Worm (Caenorhabditis elegans) whole organism, young adult: ENCODE measurements around the gene K06A4.10.

Source experiments
- C06A6.2 ChIP-seq: fragments of 200-800 bp; sonication (Bioruptor generic); conservative IDR thresholded peaks from 2 replicates; pipeline ENCODE4 v1.3.6; 2022; ENCODE audit warnings: missing genetic modification characterization, missing compliant biosample characterization
- F22D6.2 ChIP-seq: sonication (generic microtip); optimal IDR thresholded peaks from 2 replicates; lab custom pipeline; 2016; ENCODE audit warnings: mild to moderate bottlenecking, missing genetic modification characterization, missing compliant biosample characterization
- F39B2.1 ChIP-seq: fragments of 200-800 bp; sonication (Bioruptor generic); IDR thresholded peaks from 2 replicates; pipeline ENCODE4 v1.3.6; 2022; ENCODE audit warnings: missing genetic modification reagents, missing genetic modification characterization, missing compliant biosample characterization
- F55B11.4 ChIP-seq: sonication (generic microtip); optimal IDR thresholded peaks from 2 replicates; lab custom pipeline; 2016; ENCODE audit warnings: missing compliant biosample characterization, missing genetic modification characterization, borderline replicate concordance; ENCODE audit not compliant: insufficient read depth
- K12H6.12 ChIP-seq: fragments of 200-800 bp; sonication (Bioruptor generic); optimal IDR thresholded peaks from 2 replicates; lab custom pipeline; 2018; ENCODE audit warnings: mild to moderate bottlenecking, missing genetic modification characterization, missing compliant biosample characterization
- Y56A3A.18 ChIP-seq: fragments of 200-800 bp; sonication (Bioruptor generic); IDR thresholded peaks from 2 replicates; pipeline ENCODE4 v1.3.6; 2022; ENCODE audit warnings: missing genetic modification reagents, missing genetic modification characterization, missing compliant biosample characterization
- ZK185.1 ChIP-seq: sonication (generic microtip); optimal IDR thresholded peaks from 2 replicates; lab custom pipeline; 2016; ENCODE audit warnings: mild to moderate bottlenecking, missing genetic modification characterization, missing compliant biosample characterization; ENCODE audit not compliant: poor library complexity, severe bottlenecking
- akir-1 ChIP-seq: fragments of 200-800 bp; sonication (Bioruptor generic); optimal IDR thresholded peaks from 2 replicates; lab custom pipeline; 2018; ENCODE audit warnings: mild to moderate bottlenecking, missing genetic modification characterization, moderate library complexity, missing compliant biosample characterization
- ama-1 ChIP-seq, 3 experiments: fragments of 150-350 bp in 1 of 3; sonication (generic microtip) in 2 of 3; optimal IDR thresholded peaks; 2 replicates each; lab custom pipeline; 2014 to 2018; ENCODE audit warnings: missing biosample characterization in 2 of 3, missing genetic modification characterization in 2 of 3, missing genetic modification reagents in 2 of 3
- attf-6 ChIP-seq: fragments of 200-800 bp; sonication (Bioruptor generic); IDR thresholded peaks from 2 replicates; pipeline ENCODE4 v1.3.6; 2022; ENCODE audit warnings: missing genetic modification reagents, missing genetic modification characterization, missing compliant biosample characterization
- cebp-1 ChIP-seq, 2 experiments: fragments of 200-800 bp in 1 of 2; sonication (Bioruptor generic) in 1 of 2; sonication (generic microtip) in 1 of 2; IDR thresholded peaks in 1 of 2; optimal IDR thresholded peaks in 1 of 2; 2 replicates each; pipeline versions ENCODE4 v1.3.6 to Lab custom; 2017 to 2022; ENCODE audit warnings: missing compliant biosample characterization in 2 of 2, missing genetic modification characterization in 2 of 2, mild to moderate bottlenecking in 1 of 2, missing genetic modification reagents in 1 of 2, moderate library complexity in 1 of 2
- ceh-91 ChIP-seq: fragments of 200-800 bp; sonication (Bioruptor generic); IDR thresholded peaks from 2 replicates; pipeline ENCODE4 v1.3.6; 2022; ENCODE audit warnings: missing genetic modification reagents, missing genetic modification characterization, missing compliant biosample characterization
- die-1 ChIP-seq: sonication (generic microtip); optimal IDR thresholded peaks from 2 replicates; lab custom pipeline; 2016; ENCODE audit warnings: missing genotype, mild to moderate bottlenecking, missing genetic modification characterization, missing compliant biosample characterization
- dox-1 ChIP-seq: fragments of 200-800 bp; sonication (Bioruptor generic); IDR thresholded peaks from 2 replicates; pipeline ENCODE4 v1.3.6; 2022; ENCODE audit warnings: missing genetic modification reagents, missing genetic modification characterization, missing compliant biosample characterization
- efl-1 ChIP-seq: fragments of 150-350 bp; optimal IDR thresholded peaks from 2 replicates; lab custom pipeline; 2014; ENCODE audit warnings: missing biosample characterization, missing genetic modification reagents, missing genetic modification characterization
- egl-44 ChIP-seq: fragments of 200-800 bp; sonication (Bioruptor generic); IDR thresholded peaks from 2 replicates; pipeline ENCODE4 v1.3.6; 2022; ENCODE audit warnings: missing genetic modification reagents, missing genetic modification characterization, missing compliant biosample characterization
- him-1 ChIP-seq: sonication (generic microtip); optimal IDR thresholded peaks from 2 replicates; lab custom pipeline; 2016; ENCODE audit warnings: missing genotype, missing genetic modification reagents, missing genetic modification characterization, missing compliant biosample characterization
- hmg-1.2 ChIP-seq: fragments of 200-800 bp; sonication (Bioruptor generic); IDR thresholded peaks from 2 replicates; pipeline ENCODE4 v1.3.6; 2022; ENCODE audit warnings: missing genetic modification reagents, missing genetic modification characterization, missing compliant biosample characterization
- let-607 ChIP-seq, 2 experiments: fragments of 200-800 bp in 1 of 2; sonication (Bioruptor generic) in 1 of 2; sonication (generic microtip) in 1 of 2; optimal IDR thresholded peaks; 2 replicates each; lab custom pipeline; 2016 to 2018; ENCODE audit warnings: mild to moderate bottlenecking in 2 of 2, missing compliant biosample characterization in 2 of 2, missing genetic modification characterization in 2 of 2, moderate library complexity in 2 of 2, missing genotype in 1 of 2
- lin-26 ChIP-seq: fragments of 200-800 bp; sonication (Bioruptor generic); IDR thresholded peaks from 2 replicates; pipeline ENCODE4 v1.3.6; 2022; ENCODE audit warnings: missing genetic modification reagents, missing genetic modification characterization, missing compliant biosample characterization
- lin-35 ChIP-seq, 3 experiments: fragments of 150-350 bp in 2 of 3; sonication (generic microtip) in 1 of 3; optimal IDR thresholded peaks; 2 replicates each; lab custom pipeline; 2014 to 2018; ENCODE audit warnings: missing biosample characterization in 3 of 3, missing genetic modification characterization in 3 of 3, missing genetic modification reagents in 3 of 3
- lin-40 ChIP-seq: sonication (generic microtip); optimal IDR thresholded peaks from 2 replicates; lab custom pipeline; 2016; ENCODE audit warnings: missing genetic modification characterization, mild to moderate bottlenecking, missing compliant biosample characterization, missing genotype, missing genetic modification reagents
- lin-54 ChIP-seq: fragments of 200-800 bp; sonication (Bioruptor generic); optimal IDR thresholded peaks from 2 replicates; lab custom pipeline; 2018; ENCODE audit warnings: mild to moderate bottlenecking, missing genetic modification characterization, missing compliant biosample characterization
- lsl-1 ChIP-seq: fragments of 200-800 bp; sonication (Bioruptor generic); optimal IDR thresholded peaks from 2 replicates; lab custom pipeline; 2018; ENCODE audit warnings: mild to moderate bottlenecking, missing genetic modification characterization, moderate library complexity, missing compliant biosample characterization
- madf-6 ChIP-seq: fragments of 200-800 bp; sonication (Bioruptor generic); IDR thresholded peaks from 2 replicates; pipeline ENCODE4 v1.3.6; 2022; ENCODE audit warnings: missing genetic modification reagents, missing genetic modification characterization, missing compliant biosample characterization
- madf-8 ChIP-seq: fragments of 200-800 bp; sonication (Bioruptor generic); conservative IDR thresholded peaks from 2 replicates; pipeline ENCODE4 v1.3.6; 2022; ENCODE audit warnings: missing genetic modification reagents, missing genetic modification characterization, missing compliant biosample characterization
- mcd-1 ChIP-seq: fragments of 200-800 bp; sonication (Bioruptor generic); IDR thresholded peaks from 2 replicates; pipeline ENCODE4 v1.3.6; 2022; ENCODE audit warnings: missing genetic modification reagents, missing genetic modification characterization, missing compliant biosample characterization
- nfyb-1 ChIP-seq: fragments of 200-800 bp; sonication (Bioruptor generic); IDR thresholded peaks from 2 replicates; pipeline ENCODE4 v1.3.6; 2022; ENCODE audit warnings: missing genetic modification reagents, missing genetic modification characterization, missing compliant biosample characterization
- nhr-27 ChIP-seq: fragments of 200-800 bp; sonication (Bioruptor generic); optimal IDR thresholded peaks from 2 replicates; lab custom pipeline; 2018; ENCODE audit warnings: mild to moderate bottlenecking, missing genetic modification characterization, moderate library complexity, missing compliant biosample characterization
- nhr-80 ChIP-seq: sonication (generic microtip); optimal IDR thresholded peaks from 2 replicates; lab custom pipeline; 2016; ENCODE audit warnings: missing genetic modification characterization, missing compliant biosample characterization
- pbrm-1 ChIP-seq: fragments of 200-800 bp; sonication (Bioruptor generic); IDR thresholded peaks from 2 replicates; pipeline ENCODE4 v1.3.6; 2022; ENCODE audit warnings: missing genetic modification reagents, missing genetic modification characterization, missing compliant biosample characterization
- rpc-1 ChIP-seq, 2 experiments: fragments of 150-350 bp in 1 of 2; sonication (generic microtip) in 1 of 2; optimal IDR thresholded peaks; 2 replicates each; lab custom pipeline; 2014 to 2018; ENCODE audit warnings: missing biosample characterization in 1 of 2, missing genetic modification characterization in 1 of 2, missing genetic modification reagents in 1 of 2, missing genotype in 1 of 2
- snpc-4 ChIP-seq, 5 experiments: fragments of 150-350 bp in 1 of 5; sonication (generic microtip) in 4 of 5; optimal IDR thresholded peaks; 2 replicates each; lab custom pipeline; 2014 to 2018; ENCODE audit warnings: missing genetic modification characterization in 5 of 5, missing biosample characterization in 3 of 5, antibody characterized with exemption in 2 of 5, mild to moderate bottlenecking in 2 of 5, missing compliant biosample characterization in 2 of 5, missing genotype in 2 of 5, moderate library complexity in 2 of 5, missing genetic modification reagents in 1 of 5
- somi-1 ChIP-seq: fragments of 200-800 bp; sonication (Bioruptor generic); optimal IDR thresholded peaks from 2 replicates; lab custom pipeline; 2018; ENCODE audit warnings: mild to moderate bottlenecking, missing genetic modification characterization, missing compliant biosample characterization
- sptf-2 ChIP-seq: fragments of 200-800 bp; sonication (Bioruptor generic); optimal IDR thresholded peaks from 2 replicates; lab custom pipeline; 2018; ENCODE audit warnings: mild to moderate bottlenecking, missing genetic modification characterization, missing compliant biosample characterization
- tbx-9 ChIP-seq: sonication (generic microtip); optimal IDR thresholded peaks from 2 replicates; lab custom pipeline; 2016; ENCODE audit warnings: borderline replicate concordance, missing genetic modification characterization, inconsistent platforms, missing compliant biosample characterization
- zim-3 ChIP-seq: sonication (generic microtip); optimal IDR thresholded peaks from 2 replicates; lab custom pipeline; 2017; ENCODE audit warnings: mild to moderate bottlenecking, missing genetic modification characterization, moderate library complexity, missing compliant biosample characterization
- ztf-18 ChIP-seq: sonication (generic microtip); optimal IDR thresholded peaks from 2 replicates; lab custom pipeline; 2016; ENCODE audit warnings: missing genotype, mild to moderate bottlenecking, missing genetic modification characterization, missing compliant biosample characterization
- ztf-26 ChIP-seq: sonication (generic microtip); optimal IDR thresholded peaks from 2 replicates; lab custom pipeline; 2017; ENCODE audit warnings: missing genetic modification characterization, missing compliant biosample characterization
- ztf-6 ChIP-seq: fragments of 200-800 bp; sonication (Bioruptor generic); IDR thresholded peaks from 2 replicates; pipeline ENCODE4 v1.3.6; 2022; ENCODE audit warnings: missing genetic modification reagents, missing genetic modification characterization, missing compliant biosample characterization

K06A4.10 gene

ce11 chrV:9521697-9522096, 32.1 kb upstream of the K06A4.10 start:
- no peak for TF ChIP-seq madf-8 (GFP tag; lab: Robert Waterston, UW)
- TF ChIP-seq mcd-1 (GFP tag; lab: Robert Waterston, UW), result no peak
- no peak for TF ChIP-seq akir-1
- no peak for TF ChIP-seq tbx-9 (tag; lab: Kevin White, UChicago)
- no peak for TF ChIP-seq nfyb-1 (GFP tag; lab: Robert Waterston, UW)
- TF ChIP-seq egl-44 (GFP tag; lab: Robert Waterston, UW), result no peak
- TF ChIP-seq him-1 (tag; lab: Kevin White, UChicago), result no peak

ce11 chrV:9518832-9519231, 29.2 kb upstream of the K06A4.10 start, which contains the start of gene C50F4.8:
C50F4.8 (minus strand) TSS chrV:9518859.
- TF ChIP-seq ama-1 (optimal IDR thresholded peaks at IDR 0.05; lab: Kevin White, UChicago) (no peak), ama-1 (GFP tag; optimal IDR thresholded peaks at IDR 0.05; lab: Kevin White, UChicago) (no peak)

ce11 chrV:9516280-9516679, 26.7 kb upstream of the K06A4.10 start:
- peak; percentile 78 for TF ChIP-seq somi-1 (GFP tag; lab: Kevin White, UChicago)
- TF ChIP-seq Y56A3A.18, result 0 out of 2 replicates have a peak, but pooled peaks have one; percentile 33
- TF ChIP-seq pbrm-1, result no peak
- TF ChIP-seq rpc-1 (optimal IDR thresholded peaks at IDR 0.05; lab: Kevin White, UChicago), result no peak
- TF ChIP-seq rpc-1 (tag; optimal IDR thresholded peaks at IDR 0.05; lab: Kevin White, UChicago), result no peak
- peak; percentile 15 for TF ChIP-seq nhr-80 (tag; lab: Kevin White, UChicago)
- no peak for TF ChIP-seq zim-3 (tag; lab: Kevin White, UChicago)
- peak; percentile 45 for TF ChIP-seq lin-40
- peak; percentile 82 for TF ChIP-seq F22D6.2 (tag; lab: Kevin White, UChicago)
- no peak for TF ChIP-seq ztf-6 (GFP tag; lab: Robert Waterston, UW)
- TF ChIP-seq die-1, result peak; percentile 1
- TF ChIP-seq ztf-26 (tag; lab: Kevin White, UChicago), result peak; percentile 89
- peak; percentile 65; the same call in 1 of the 2 replicates for TF ChIP-seq lin-26 (GFP tag; lab: Robert Waterston, UW)
- peak; percentile 43; the same call in 1 of the 2 replicates for TF ChIP-seq C06A6.2 (GFP tag; lab: Robert Waterston, UW)
- TF ChIP-seq F39B2.1 (GFP tag; lab: Robert Waterston, UW), result no peak
- no peak for TF ChIP-seq sptf-2

- peak; percentile 60 for TF ChIP-seq mcd-1 (GFP tag; lab: Robert Waterston, UW)
- peak in 1 of 3 experiments; percentile 70 for TF ChIP-seq lin-35 (GFP tag; optimal IDR thresholded peaks at IDR 0.05; lab: Kevin White, UChicago)
- peak; percentile 93 for TF ChIP-seq ztf-18 (tag; lab: Kevin White, UChicago)
- TF ChIP-seq let-607 (tag; optimal IDR thresholded peaks at IDR 0.05; lab: Kevin White, UChicago), result peak in 1 of 2 experiments; percentile 23
- peak; percentile 39 for TF ChIP-seq ZK185.1 (tag; lab: Kevin White, UChicago)
- TF ChIP-seq lin-40, result peak; percentile 62
- peak; percentile 48; the same call in 1 of the 2 replicates for TF ChIP-seq madf-6 (GFP tag; lab: Robert Waterston, UW)
- peak; percentile 59 for TF ChIP-seq lin-54 (GFP tag; lab: Kevin White, UChicago)
- no peak for TF ChIP-seq cebp-1 (GFP tag; IDR thresholded peaks at IDR 0.05; lab: Robert Waterston, UW)
- peak; percentile 53 for TF ChIP-seq cebp-1 (tag; optimal IDR thresholded peaks at IDR 0.05; lab: Kevin White, UChicago)
- TF ChIP-seq F39B2.1 (GFP tag; lab: Robert Waterston, UW), result no peak
- no peak for TF ChIP-seq ceh-91 (GFP tag; lab: Robert Waterston, UW)
- no peak for TF ChIP-seq attf-6
- 0 out of 2 replicates have a peak, but pooled peaks have one; percentile 23 for TF ChIP-seq hmg-1.2
- 0 out of 2 replicates have a peak, but pooled peaks have one; percentile 28 for TF ChIP-seq pbrm-1
- no peak for TF ChIP-seq nhr-27 (tag; lab: Kevin White, UChicago)
- TF ChIP-seq snpc-4 (GFP tag; optimal IDR thresholded peaks at IDR 0.05; lab: Kevin White, UChicago), result peak; percentile 15
- peak in 3 of 4 experiments; percentile 42 to 49 (median 48) for TF ChIP-seq snpc-4 (tag; optimal IDR thresholded peaks at IDR 0.05; lab: Kevin White, UChicago)
- peak; percentile 49; the same call in 1 of the 2 replicates for TF ChIP-seq dox-1 (GFP tag; lab: Robert Waterston, UW)
- TF ChIP-seq efl-1, result peak; percentile 24
- no peak for TF ChIP-seq K12H6.12 (tag; lab: Kevin White, UChicago)
- peak; percentile 21 for TF ChIP-seq lsl-1 (GFP tag; lab: Kevin White, UChicago)
- TF ChIP-seq F55B11.4, result no peak
- no peak for TF ChIP-seq nfyb-1 (GFP tag; lab: Robert Waterston, UW)
Measured at ce11 chrV:9513590-9513989, 24.0 kb upstream of the K06A4.10 start, which contains the start of gene eif-2Bdelta. eif-2Bdelta (plus strand) TSS chrV:9513824.
